Worm (Caenorhabditis elegans) whole organism, young adult: ENCODE data around the gene hif-1.
A peak's percentile ranks its signal among the peaks of the same experiment; 100 is the strongest.

Experiments used
- B0261.1 ChIP-seq: sonication (generic microtip); optimal IDR thresholded peaks from 2 replicates; lab custom pipeline; 2016; ENCODE audit warnings: mild to moderate bottlenecking, missing genetic modification characterization, moderate library complexity, missing compliant biosample characterization
- C06A6.2 ChIP-seq: fragments of 200-800 bp; sonication (Bioruptor generic); conservative IDR thresholded peaks from 2 replicates; pipeline ENCODE4 v1.3.6; 2022; ENCODE audit warnings: missing genetic modification characterization, missing compliant biosample characterization
- C17E4.6 ChIP-seq: fragments of 200-800 bp; sonication (Bioruptor generic); IDR thresholded peaks from 2 replicates; pipeline ENCODE4 v1.3.6; 2022; ENCODE audit warnings: missing genetic modification reagents, missing genetic modification characterization, missing compliant biosample characterization
- D2030.7 ChIP-seq: fragments of 200-800 bp; sonication (Bioruptor generic); IDR thresholded peaks from 2 replicates; pipeline ENCODE4 v1.3.6; 2022; ENCODE audit warnings: missing genetic modification reagents, missing genetic modification characterization, missing compliant biosample characterization
- F10E7.11 ChIP-seq: sonication (generic microtip); optimal IDR thresholded peaks from 2 replicates; lab custom pipeline; 2017; ENCODE audit warnings: mild to moderate bottlenecking, missing genetic modification characterization, moderate library complexity, missing compliant biosample characterization
- F23B12.7 ChIP-seq: sonication (generic microtip); optimal IDR thresholded peaks from 2 replicates; lab custom pipeline; 2017; ENCODE audit warnings: missing genetic modification characterization, mild to moderate bottlenecking, missing compliant biosample characterization, antibody characterized with exemption, moderate library complexity; ENCODE audit not compliant: insufficient read depth
- F39B2.1 ChIP-seq: fragments of 200-800 bp; sonication (Bioruptor generic); IDR thresholded peaks from 2 replicates; pipeline ENCODE4 v1.3.6; 2022; ENCODE audit warnings: missing genetic modification reagents, missing genetic modification characterization, missing compliant biosample characterization
- K11D2.4 ChIP-seq: fragments of 200-800 bp; sonication (Bioruptor generic); IDR thresholded peaks from 2 replicates; pipeline ENCODE4 v1.3.6; 2022; ENCODE audit warnings: missing genetic modification reagents, missing genetic modification characterization, missing compliant biosample characterization
- T26A5.8 ChIP-seq: sonication (generic microtip); optimal IDR thresholded peaks from 2 replicates; lab custom pipeline; 2016; ENCODE audit warnings: missing genetic modification characterization, missing compliant biosample characterization
- Y53F4B.3 ChIP-seq: fragments of 200-800 bp; sonication (Bioruptor generic); IDR thresholded peaks from 2 replicates; pipeline ENCODE4 v1.3.6; 2022; ENCODE audit warnings: missing genetic modification reagents, missing genetic modification characterization, missing compliant biosample characterization
- akir-1 ChIP-seq: fragments of 200-800 bp; sonication (Bioruptor generic); optimal IDR thresholded peaks from 2 replicates; lab custom pipeline; 2018; ENCODE audit warnings: mild to moderate bottlenecking, missing genetic modification characterization, moderate library complexity, missing compliant biosample characterization
- bed-1 ChIP-seq: fragments of 200-800 bp; sonication (Bioruptor generic); IDR thresholded peaks from 2 replicates; pipeline ENCODE4 v1.3.6; 2022; ENCODE audit warnings: missing genetic modification reagents, missing genetic modification characterization, missing compliant biosample characterization
- bed-2 ChIP-seq: fragments of 200-800 bp; sonication (Bioruptor generic); IDR thresholded peaks from 2 replicates; pipeline ENCODE4 v1.3.6; 2022; ENCODE audit warnings: missing genetic modification reagents, missing genetic modification characterization, missing compliant biosample characterization
- ceh-27 ChIP-seq: fragments of 200-800 bp; sonication (Bioruptor generic); optimal IDR thresholded peaks from 2 replicates; lab custom pipeline; 2018; ENCODE audit warnings: mild to moderate bottlenecking, missing genetic modification characterization, moderate library complexity, missing compliant biosample characterization
- ceh-58 ChIP-seq: fragments of 200-800 bp; sonication (Bioruptor generic); IDR thresholded peaks from 2 replicates; pipeline ENCODE4 v1.3.6; 2022; ENCODE audit warnings: missing genetic modification characterization, missing compliant biosample characterization
- dpff-1 ChIP-seq: sonication (generic microtip); optimal IDR thresholded peaks from 2 replicates; lab custom pipeline; 2017; ENCODE audit warnings: mild to moderate bottlenecking, missing genetic modification characterization, missing compliant biosample characterization
- egl-18 ChIP-seq: fragments of 200-800 bp; sonication (Bioruptor generic); IDR thresholded peaks from 2 replicates; pipeline ENCODE4 v1.3.6; 2022; ENCODE audit warnings: missing genetic modification reagents, missing genetic modification characterization, missing compliant biosample characterization
- gei-17 ChIP-seq: fragments of 200-800 bp; sonication (Bioruptor generic); optimal IDR thresholded peaks from 2 replicates; lab custom pipeline; 2018; ENCODE audit warnings: mild to moderate bottlenecking, missing genetic modification characterization, missing compliant biosample characterization
- him-1 ChIP-seq: sonication (generic microtip); optimal IDR thresholded peaks from 2 replicates; lab custom pipeline; 2016; ENCODE audit warnings: missing genotype, missing genetic modification reagents, missing genetic modification characterization, missing compliant biosample characterization
- hmg-1.2 ChIP-seq: fragments of 200-800 bp; sonication (Bioruptor generic); IDR thresholded peaks from 2 replicates; pipeline ENCODE4 v1.3.6; 2022; ENCODE audit warnings: missing genetic modification reagents, missing genetic modification characterization, missing compliant biosample characterization
- hsf-1 ChIP-seq: fragments of 200-800 bp; sonication (Bioruptor generic); IDR thresholded peaks from 2 replicates; pipeline ENCODE4 v1.3.6; 2022; ENCODE audit warnings: missing genetic modification reagents, missing genetic modification characterization, missing compliant biosample characterization
- lag-1 ChIP-seq: fragments of 200-800 bp; sonication (Bioruptor generic); IDR thresholded peaks from 2 replicates; pipeline ENCODE4 v1.3.6; 2022; ENCODE audit warnings: missing genetic modification reagents, missing genetic modification characterization, missing compliant biosample characterization
- let-526 ChIP-seq: fragments of 200-800 bp; sonication (Bioruptor generic); IDR thresholded peaks from 2 replicates; pipeline ENCODE4 v1.3.6; 2022; ENCODE audit warnings: missing genetic modification reagents, missing genetic modification characterization, missing compliant biosample characterization
- lsl-1 ChIP-seq: fragments of 200-800 bp; sonication (Bioruptor generic); optimal IDR thresholded peaks from 2 replicates; lab custom pipeline; 2018; ENCODE audit warnings: mild to moderate bottlenecking, missing genetic modification characterization, moderate library complexity, missing compliant biosample characterization
- madf-6 ChIP-seq: fragments of 200-800 bp; sonication (Bioruptor generic); IDR thresholded peaks from 2 replicates; pipeline ENCODE4 v1.3.6; 2022; ENCODE audit warnings: missing genetic modification reagents, missing genetic modification characterization, missing compliant biosample characterization
- madf-8 ChIP-seq: fragments of 200-800 bp; sonication (Bioruptor generic); conservative IDR thresholded peaks from 2 replicates; pipeline ENCODE4 v1.3.6; 2022; ENCODE audit warnings: missing genetic modification reagents, missing genetic modification characterization, missing compliant biosample characterization
- mel-28 ChIP-seq: sonication (generic microtip); optimal IDR thresholded peaks from 2 replicates; lab custom pipeline; 2016; ENCODE audit warnings: borderline replicate concordance, mild to moderate bottlenecking, missing genetic modification characterization, missing compliant biosample characterization
- mes-4 ChIP-seq: sonication (generic microtip); optimal IDR thresholded peaks from 2 replicates; lab custom pipeline; 2016; ENCODE audit warnings: missing genotype, missing genetic modification characterization, missing compliant biosample characterization
- nfya-1 ChIP-seq: sonication (generic microtip); optimal IDR thresholded peaks from 2 replicates; lab custom pipeline; 2017; ENCODE audit warnings: antibody characterized with exemption, missing compliant biosample characterization, missing genetic modification characterization, borderline replicate concordance; ENCODE audit not compliant: insufficient read depth
- nfya-2 ChIP-seq: fragments of 200-800 bp; sonication (Bioruptor generic); IDR thresholded peaks from 2 replicates; pipeline ENCODE4 v1.3.6; 2022; ENCODE audit warnings: missing genetic modification reagents, missing genetic modification characterization, missing compliant biosample characterization
- nhr-80 ChIP-seq: sonication (generic microtip); optimal IDR thresholded peaks from 2 replicates; lab custom pipeline; 2016; ENCODE audit warnings: missing genetic modification characterization, missing compliant biosample characterization
- nhr-90 ChIP-seq: sonication (generic microtip); optimal IDR thresholded peaks from 2 replicates; lab custom pipeline; 2016; ENCODE audit warnings: missing genotype, mild to moderate bottlenecking, missing genetic modification characterization, missing compliant biosample characterization
- pbrm-1 ChIP-seq: fragments of 200-800 bp; sonication (Bioruptor generic); IDR thresholded peaks from 2 replicates; pipeline ENCODE4 v1.3.6; 2022; ENCODE audit warnings: missing genetic modification reagents, missing genetic modification characterization, missing compliant biosample characterization
- pha-4 ChIP-seq: fragments of 150-350 bp; sonication (generic microtip); optimal IDR thresholded peaks from 2 replicates; lab custom pipeline; 2014; ENCODE audit warnings: missing biosample characterization, missing genetic modification reagents, missing genetic modification characterization
- repo-1 ChIP-seq: sonication (generic microtip); optimal IDR thresholded peaks from 2 replicates; lab custom pipeline; 2017; ENCODE audit warnings: mild to moderate bottlenecking, missing genetic modification characterization, missing compliant biosample characterization
- sdz-38 ChIP-seq: sonication (generic microtip); optimal IDR thresholded peaks from 2 replicates; lab custom pipeline; 2016; ENCODE audit warnings: missing genotype, missing genetic modification characterization, missing compliant biosample characterization
- snpc-1.3 ChIP-seq: sonication (generic microtip); optimal IDR thresholded peaks from 2 replicates; lab custom pipeline; 2017; ENCODE audit warnings: missing genetic modification characterization, mild to moderate bottlenecking, missing compliant biosample characterization, antibody characterized with exemption, moderate library complexity, missing genotype, missing genetic modification reagents; ENCODE audit not compliant: insufficient read depth
- snpc-3.4 ChIP-seq: sonication (generic microtip); optimal IDR thresholded peaks from 2 replicates; lab custom pipeline; 2017; ENCODE audit warnings: missing genetic modification characterization, mild to moderate bottlenecking, missing compliant biosample characterization, antibody characterized with exemption, moderate library complexity, missing genotype, missing genetic modification reagents
- snpc-4 ChIP-seq, 5 experiments: fragments of 150-350 bp in 1 of 5; sonication (generic microtip) in 4 of 5; optimal IDR thresholded peaks; 2 replicates each; lab custom pipeline; 2014 to 2018; ENCODE audit warnings: missing genetic modification characterization in 5 of 5, missing biosample characterization in 3 of 5, antibody characterized with exemption in 2 of 5, mild to moderate bottlenecking in 2 of 5, missing compliant biosample characterization in 2 of 5, missing genotype in 2 of 5, moderate library complexity in 2 of 5, missing genetic modification reagents in 1 of 5
- sptf-2 ChIP-seq: fragments of 200-800 bp; sonication (Bioruptor generic); optimal IDR thresholded peaks from 2 replicates; lab custom pipeline; 2018; ENCODE audit warnings: mild to moderate bottlenecking, missing genetic modification characterization, missing compliant biosample characterization
- tbx-9 ChIP-seq: sonication (generic microtip); optimal IDR thresholded peaks from 2 replicates; lab custom pipeline; 2016; ENCODE audit warnings: borderline replicate concordance, missing genetic modification characterization, inconsistent platforms, missing compliant biosample characterization
- tlf-1 ChIP-seq: fragments of 200-800 bp; sonication (Bioruptor generic); optimal IDR thresholded peaks from 2 replicates; lab custom pipeline; 2018; ENCODE audit warnings: mild to moderate bottlenecking, missing genetic modification characterization, missing compliant biosample characterization
- unc-130 ChIP-seq: sonication (generic microtip); optimal IDR thresholded peaks from 2 replicates; lab custom pipeline; 2016; ENCODE audit warnings: missing genetic modification reagents, missing genetic modification characterization, missing compliant biosample characterization
- zim-3 ChIP-seq: sonication (generic microtip); optimal IDR thresholded peaks from 2 replicates; lab custom pipeline; 2017; ENCODE audit warnings: mild to moderate bottlenecking, missing genetic modification characterization, moderate library complexity, missing compliant biosample characterization
- ztf-18 ChIP-seq: sonication (generic microtip); optimal IDR thresholded peaks from 2 replicates; lab custom pipeline; 2016; ENCODE audit warnings: missing genotype, mild to moderate bottlenecking, missing genetic modification characterization, missing compliant biosample characterization
- ztf-25 ChIP-seq: fragments of 200-800 bp; sonication (Bioruptor generic); IDR thresholded peaks from 2 replicates; pipeline ENCODE4 v1.3.6; 2022; ENCODE audit warnings: missing genetic modification reagents, missing genetic modification characterization, missing compliant biosample characterization
- ztf-6 ChIP-seq: fragments of 200-800 bp; sonication (Bioruptor generic); IDR thresholded peaks from 2 replicates; pipeline ENCODE4 v1.3.6; 2022; ENCODE audit warnings: missing genetic modification reagents, missing genetic modification characterization, missing compliant biosample characterization

Gene hif-1

ce11 chrV:20785050-20785847, 5.0 kb downstream of the hif-1 start (continued):
- TF ChIP-seq D2030.7: no peak
- no peak for TF ChIP-seq bed-2 (GFP tag; lab: Robert Waterston, UW)
- no peak for TF ChIP-seq hsf-1 (GFP tag; lab: Robert Waterston, UW)
- no peak for TF ChIP-seq snpc-4 (GFP tag; optimal IDR thresholded peaks at IDR 0.05; lab: Kevin White, UChicago)
- TF ChIP-seq snpc-4 (tag; optimal IDR thresholded peaks at IDR 0.05; lab: Kevin White, UChicago): no peak
- no peak for TF ChIP-seq K11D2.4
- no peak for TF ChIP-seq egl-18 (GFP tag; lab: Robert Waterston, UW)
- no peak for TF ChIP-seq madf-6 (GFP tag; lab: Robert Waterston, UW)
- no peak for TF ChIP-seq unc-130
- no peak for TF ChIP-seq sptf-2
- TF ChIP-seq pbrm-1 (GFP tag; lab: Robert Waterston, UW): peak; percentile 42
- no peak for TF ChIP-seq nhr-90 (tag; lab: Kevin White, UChicago)
- no peak for TF ChIP-seq nfya-1
- TF ChIP-seq gei-17 (GFP tag; lab: Kevin White, UChicago): no peak
- 0 out of 2 replicates have a peak, but pooled peaks have one; percentile 17 for TF ChIP-seq hmg-1.2 (GFP tag; lab: Robert Waterston, UW)
- no peak for TF ChIP-seq tbx-9 (tag; lab: Kevin White, UChicago)
- TF ChIP-seq ztf-18 (tag; lab: Kevin White, UChicago): no peak
- no peak for TF ChIP-seq B0261.1 (tag; lab: Kevin White, UChicago)
- TF ChIP-seq ceh-27 (GFP tag; lab: Kevin White, UChicago): no peak
- TF ChIP-seq Y53F4B.3: no peak
- TF ChIP-seq pha-4 (tag; lab: Kevin White, UChicago): no peak
- TF ChIP-seq snpc-1.3: no peak
- TF ChIP-seq mel-28 (tag; lab: Kevin White, UChicago): no peak
- TF ChIP-seq bed-1 (GFP tag; lab: Robert Waterston, UW): no peak
- TF ChIP-seq tlf-1: peak; percentile 10
- no peak for TF ChIP-seq sdz-38
- TF ChIP-seq zim-3 (tag; lab: Kevin White, UChicago): no peak
- no peak for TF ChIP-seq F23B12.7 (tag; lab: Kevin White, UChicago)
- TF ChIP-seq snpc-3.4: peak; percentile 11
- TF ChIP-seq let-526 (GFP tag; lab: Robert Waterston, UW): no peak
- TF ChIP-seq F10E7.11 (tag; lab: Kevin White, UChicago): no peak
- TF ChIP-seq him-1 (tag; lab: Kevin White, UChicago): no peak
- TF ChIP-seq ztf-25: no peak
- TF ChIP-seq T26A5.8 (tag; lab: Kevin White, UChicago): no peak
- TF ChIP-seq C17E4.6 (GFP tag; lab: Robert Waterston, UW): no peak
- no peak for TF ChIP-seq ceh-58 (GFP tag; lab: Robert Waterston, UW)
- TF ChIP-seq nhr-80 (tag; lab: Kevin White, UChicago): no peak
- peak; percentile 28 for TF ChIP-seq akir-1 (GFP tag; lab: Kevin White, UChicago)
- TF ChIP-seq lsl-1 (GFP tag; lab: Kevin White, UChicago): no peak
- TF ChIP-seq nfya-2 (GFP tag; lab: Robert Waterston, UW): no peak
- no peak for TF ChIP-seq repo-1
- no peak for TF ChIP-seq madf-8 (GFP tag; lab: Robert Waterston, UW)
- TF ChIP-seq C06A6.2 (GFP tag; lab: Robert Waterston, UW): no peak
- TF ChIP-seq lag-1: no peak
- peak; percentile 15 for TF ChIP-seq dpff-1 (tag; lab: Kevin White, UChicago)
- no peak for TF ChIP-seq F39B2.1 (GFP tag; lab: Robert Waterston, UW)
- TF ChIP-seq ztf-6: no peak
- no peak for TF ChIP-seq mes-4 (tag; lab: Kevin White, UChicago)
